Worm (Caenorhabditis elegans) whole organism, midembryonic: ENCODE measurements around the gene C55A1.1.
"Not testable (repeated sequence)": the region's sequence is repeated elsewhere in the genome, so short reads cannot be mapped to it uniquely, and the experiment has no call there.

Experiments used
- flt-1 ChIP-seq: fragments of 200-800 bp; sonication (Bioruptor generic); IDR thresholded peaks from 2 replicates; pipeline ENCODE4 v1.3.6; 2022; ENCODE audit warnings: missing genetic modification characterization, missing compliant biosample characterization
- med-1 ChIP-seq: sonication (generic microtip); optimal IDR thresholded peaks from 2 replicates; lab custom pipeline; 2017; ENCODE audit warnings: missing genetic modification characterization, mild to moderate bottlenecking, missing compliant biosample characterization, antibody characterized with exemption, missing genetic modification reagents; ENCODE audit not compliant: insufficient read depth
- ref-1 ChIP-seq: fragments of 200-800 bp; sonication (Bioruptor generic); conservative IDR thresholded peaks from 2 replicates; pipeline ENCODE4 v1.3.6; 2022; ENCODE audit warnings: missing genetic modification reagents, missing genetic modification characterization, missing compliant biosample characterization

- not testable (repeated sequence) for TF ChIP-seq med-1; flt-1 (GFP tag; lab: Robert Waterston, UW); ref-1 (GFP tag; lab: Robert Waterston, UW)
Observed at ce11 chrV:15670139-15670538, 48.5 kb downstream of the C55A1.1 start, which contains the start of gene K06B4.15.
